Worm (Caenorhabditis elegans) whole organism, L4/young adult: Measurements from ENCODE around the gene col-83.

Experiments
- W03F9.2 ChIP-seq: fragments of 150-350 bp; optimal IDR thresholded peaks from 2 replicates; lab custom pipeline; 2014; ENCODE audit warnings: missing biosample characterization, missing genetic modification characterization
- dao-5 ChIP-seq: sonication (generic microtip); optimal IDR thresholded peaks from 2 replicates; lab custom pipeline; 2016; ENCODE audit warnings: missing genotype, missing genetic modification characterization, moderate library complexity, missing compliant biosample characterization
- him-1 ChIP-seq: sonication (generic microtip); optimal IDR thresholded peaks from 2 replicates; lab custom pipeline; 2016; ENCODE audit warnings: missing genotype, missing genetic modification reagents, missing genetic modification characterization, missing compliant biosample characterization

DNA sequence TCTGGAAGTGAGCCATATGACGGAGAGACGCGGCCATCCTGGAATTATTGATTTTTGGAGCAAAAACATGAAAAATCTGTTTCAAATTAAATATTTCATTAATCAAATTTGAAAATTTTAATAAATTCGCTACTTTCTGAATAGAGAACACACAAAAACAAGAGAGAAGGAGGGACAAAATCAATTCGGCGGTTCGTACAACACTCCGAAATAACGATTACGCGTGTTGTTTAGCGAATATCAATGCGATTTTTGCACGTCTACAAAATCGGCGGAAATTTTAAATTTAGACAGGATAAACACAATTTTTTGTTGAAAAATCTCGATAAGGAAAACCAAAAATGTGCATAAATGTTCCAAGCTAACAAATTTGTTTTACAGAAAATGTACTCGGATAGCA, 4.1 kb upstream of the col-83 start, which contains the start of the genes sdhd-1 and ilkp-1:
- TF ChIP-seq him-1 (tag; lab: Kevin White, UChicago) (no peak), W03F9.2 (tag; lab: Kevin White, UChicago) (no peak), dao-5 (tag; lab: Kevin White, UChicago) (no peak)
